Fruit fly (Drosophila melanogaster) whole organism, adult: Measurements from ENCODE around the gene TTLL3B.
A peak's percentile ranks its signal among the peaks of the same experiment; 100 is the strongest.

Experiments used
- CG11617 ChIP-seq: fragments of 200-800 bp; sonication (Bioruptor generic); optimal IDR thresholded peaks from 2 replicates; lab custom pipeline; 2017; ENCODE audit warnings: mild to moderate bottlenecking, missing biosample characterization, missing genetic modification reagents, missing genetic modification characterization
- CG12768 ChIP-seq: fragments of 200-800 bp; sonication (Bioruptor generic); optimal IDR thresholded peaks from 2 replicates; lab custom pipeline; 2017; ENCODE audit warnings: missing biosample characterization, missing genetic modification characterization, mild to moderate bottlenecking, moderate library complexity, missing genetic modification reagents
- CG14711 ChIP-seq: fragments of 200-800 bp; sonication (Bioruptor generic); optimal IDR thresholded peaks from 2 replicates; lab custom pipeline; 2018; ENCODE audit warnings: missing biosample characterization, mild to moderate bottlenecking, missing genetic modification characterization, moderate library complexity
- CG1620 ChIP-seq: fragments of 200-800 bp; sonication (Bioruptor generic); optimal IDR thresholded peaks from 2 replicates; lab custom pipeline; 2016; ENCODE audit warnings: missing biosample characterization, missing genetic modification characterization
- CG33017 ChIP-seq: fragments of 200-800 bp; sonication (Bioruptor generic); optimal IDR thresholded peaks from 2 replicates; lab custom pipeline; 2018; ENCODE audit warnings: missing biosample characterization, mild to moderate bottlenecking, missing genetic modification characterization, moderate library complexity
- CG5204 ChIP-seq: fragments of 200-800 bp; sonication (Bioruptor generic); optimal IDR thresholded peaks from 2 replicates; lab custom pipeline; 2016; ENCODE audit warnings: missing biosample characterization, missing genetic modification characterization
- CG7045 ChIP-seq: fragments of 200-800 bp; sonication (Bioruptor generic); optimal IDR thresholded peaks from 2 replicates; lab custom pipeline; 2017; ENCODE audit warnings: missing biosample characterization, mild to moderate bottlenecking, missing genetic modification characterization
- CG7101 ChIP-seq: fragments of 200-800 bp; sonication (Bioruptor generic); optimal IDR thresholded peaks from 2 replicates; lab custom pipeline; 2018; ENCODE audit warnings: missing biosample characterization, mild to moderate bottlenecking, missing genetic modification characterization, moderate library complexity
- Clk ChIP-seq: fragments of 200-800 bp; sonication (Bioruptor generic); optimal IDR thresholded peaks from 2 replicates; lab custom pipeline; 2017; ENCODE audit warnings: missing biosample characterization, missing genetic modification characterization
- Crg-1 ChIP-seq: fragments of 200-800 bp; sonication (Bioruptor generic); optimal IDR thresholded peaks from 2 replicates; lab custom pipeline; 2016; ENCODE audit warnings: missing biosample characterization, missing genetic modification characterization
- Hr96 ChIP-seq: fragments of 200-800 bp; sonication (Bioruptor generic); optimal IDR thresholded peaks from 2 replicates; lab custom pipeline; 2016; ENCODE audit warnings: missing biosample characterization, missing genetic modification characterization
- Mnt ChIP-seq: fragments of 200-800 bp; sonication (Bioruptor generic); optimal IDR thresholded peaks from 2 replicates; lab custom pipeline; 2016; ENCODE audit warnings: missing biosample characterization, mild to moderate bottlenecking, missing genetic modification characterization
- bab1 ChIP-seq: fragments of 200-800 bp; sonication (Bioruptor generic); optimal IDR thresholded peaks from 3 replicates; lab custom pipeline; 2019; ENCODE audit warnings: missing biosample characterization, mild to moderate bottlenecking, missing genetic modification characterization, moderate library complexity
- cic ChIP-seq: fragments of 200-800 bp; sonication (Bioruptor generic); optimal IDR thresholded peaks from 2 replicates; lab custom pipeline; 2017; ENCODE audit warnings: missing biosample characterization, mild to moderate bottlenecking, missing genetic modification characterization, moderate library complexity
- cnc ChIP-seq, 2 experiments: fragments of >200 bp; optimal IDR thresholded peaks; 2 replicates each; lab custom pipeline; 2017
- kay ChIP-seq: fragments of 200-800 bp; sonication (Bioruptor generic); peaks from one replicate; lab custom pipeline; 2016; ENCODE audit warnings: missing biosample characterization, missing genetic modification characterization, borderline replicate concordance
- ovo ChIP-seq: fragments of 200-800 bp; sonication (Bioruptor generic); optimal IDR thresholded peaks from 2 replicates; lab custom pipeline; 2016; ENCODE audit warnings: missing biosample characterization, missing genetic modification characterization
- pad ChIP-seq: fragments of 200-800 bp; sonication (Bioruptor generic); optimal IDR thresholded peaks from 3 replicates; lab custom pipeline; 2017; ENCODE audit warnings: missing biosample characterization, missing genetic modification characterization, mild to moderate bottlenecking, moderate library complexity, missing genetic modification reagents
- tj ChIP-seq: fragments of 200-800 bp; sonication (Bioruptor generic); optimal IDR thresholded peaks from 3 replicates; lab custom pipeline; 2017; ENCODE audit warnings: missing biosample characterization, mild to moderate bottlenecking, missing genetic modification characterization, moderate library complexity
- toe ChIP-seq: fragments of 200-800 bp; sonication (Bioruptor generic); optimal IDR thresholded peaks from 2 replicates; lab custom pipeline; 2016; ENCODE audit warnings: missing biosample characterization, missing genetic modification characterization

TTLL3B gene

dm6 chr2L:6751037-6751436 lies 18.4 kb downstream of the TTLL3B start:
- TF ChIP-seq Crg-1 (GFP tag; lab: Kevin White, UChicago) (no peak), ovo (GFP tag; lab: Kevin White, UChicago) (no peak), CG12768 (GFP tag; lab: Kevin White, UChicago) (no peak), cnc (optimal IDR thresholded peaks at IDR 0.05; lab: Kevin White, UChicago) (no peak), cic (GFP tag; lab: Kevin White, UChicago) (no peak), CG7045 (GFP tag; lab: Kevin White, UChicago) (no peak), pad (GFP tag; lab: Kevin White, UChicago) (no peak), CG11617 (GFP tag; lab: Kevin White, UChicago) (no peak), CG7101 (no peak), bab1 (GFP tag; lab: Kevin White, UChicago) (no peak), tj (no peak), Clk (no peak), toe (GFP tag; lab: Kevin White, UChicago) (no peak), CG14711 (tag; lab: Kevin White, UChicago) (no peak), CG33017 (no peak), Mnt (GFP tag; lab: Kevin White, UChicago) (no peak), kay (GFP tag; lab: Kevin White, UChicago) (no peak), Hr96 (GFP tag; lab: Kevin White, UChicago) (no peak), CG5204 (no peak), CG1620 (GFP tag; lab: Kevin White, UChicago) (no peak)

- TF ChIP-seq CG7045 (GFP tag; lab: Kevin White, UChicago): no peak
- no peak for TF ChIP-seq Clk
- TF ChIP-seq ovo (GFP tag; lab: Kevin White, UChicago): no peak
- no peak for TF ChIP-seq kay (GFP tag; lab: Kevin White, UChicago)
- TF ChIP-seq Mnt (GFP tag; lab: Kevin White, UChicago): no peak
- no peak for TF ChIP-seq toe (GFP tag; lab: Kevin White, UChicago)
- TF ChIP-seq bab1 (GFP tag; lab: Kevin White, UChicago): no peak
- TF ChIP-seq cic (GFP tag; lab: Kevin White, UChicago): no peak
- TF ChIP-seq tj: no peak
- no peak for TF ChIP-seq CG33017
- TF ChIP-seq CG5204: no peak
- TF ChIP-seq pad (GFP tag; lab: Kevin White, UChicago): no peak
- no peak for TF ChIP-seq CG11617 (GFP tag; lab: Kevin White, UChicago)
- TF ChIP-seq cnc (optimal IDR thresholded peaks at IDR 0.05; lab: Kevin White, UChicago): no peak
- TF ChIP-seq CG7101: no peak
- no peak for TF ChIP-seq Crg-1 (GFP tag; lab: Kevin White, UChicago)
- no peak for TF ChIP-seq CG12768 (GFP tag; lab: Kevin White, UChicago)
These were observed 26.9 kb downstream of the TTLL3B start, which contains the start of gene CG11322 for dm6 chr2L:6759528-6759927. Gene CG11322, minus strand, starts transcription at chr2L:6759628.

DNA sequence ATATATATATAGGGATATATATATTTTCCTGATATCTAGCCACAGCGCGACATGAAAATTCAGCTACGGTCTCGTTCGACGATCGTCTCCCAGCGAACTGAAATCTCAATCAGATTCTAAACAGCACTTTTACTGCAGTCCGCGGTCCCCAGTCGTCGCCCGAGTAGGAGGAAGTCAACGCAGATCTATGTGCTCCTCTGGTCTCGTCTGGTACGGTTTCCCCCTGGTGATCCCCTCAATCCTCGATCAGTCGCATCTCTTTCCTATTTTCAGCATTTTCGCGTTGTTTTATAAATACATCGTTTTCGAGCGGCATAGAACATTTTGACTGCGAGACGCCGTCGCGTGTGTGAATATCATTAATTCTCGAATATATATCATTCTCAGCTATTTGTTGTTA lies 40.0 kb downstream of the TTLL3B start, which contains the start of gene LUBEL:
TSS of gene LUBEL (minus strand) at position 101 of the 400 bp plus-strand sequence.
- TF ChIP-seq CG33017 (no peak), CG7045 (GFP tag; lab: Kevin White, UChicago) (no peak), CG12768 (GFP tag; lab: Kevin White, UChicago) (no peak), bab1 (GFP tag; lab: Kevin White, UChicago) (no peak), Mnt (GFP tag; lab: Kevin White, UChicago) (no peak), CG11617 (GFP tag; lab: Kevin White, UChicago) (no peak), cnc (optimal IDR thresholded peaks at IDR 0.05; lab: Kevin White, UChicago) (no peak), cic (GFP tag; lab: Kevin White, UChicago) (no peak), toe (GFP tag; lab: Kevin White, UChicago) (no peak), CG14711 (tag; lab: Kevin White, UChicago) (no peak), kay (GFP tag; lab: Kevin White, UChicago) (no peak), pad (GFP tag; lab: Kevin White, UChicago) (no peak)

dm6 chr2L:6773645-6774044 lies 41.0 kb downstream of the TTLL3B start, which contains the start of gene CG17378:
Gene CG17378, plus strand, starts transcription at chr2L:6774041.
- TF ChIP-seq bab1 (GFP tag; lab: Kevin White, UChicago) (no peak), ovo (GFP tag; lab: Kevin White, UChicago) (no peak), cnc (optimal IDR thresholded peaks at IDR 0.05; lab: Kevin White, UChicago) (no peak), CG12768 (GFP tag; lab: Kevin White, UChicago) (no peak), CG7045 (GFP tag; lab: Kevin White, UChicago) (no peak), CG7101 (no peak), Hr96 (GFP tag; lab: Kevin White, UChicago) (no peak), Clk (no peak), CG14711 (tag; lab: Kevin White, UChicago) (no peak), CG11617 (GFP tag; lab: Kevin White, UChicago) (no peak), toe (GFP tag; lab: Kevin White, UChicago) (no peak)

dm6 chr2L:6774853-6775252 lies 42.2 kb downstream of the TTLL3B start:
- TF ChIP-seq tj (peak; percentile 12), CG7045 (GFP tag; lab: Kevin White, UChicago) (peak; percentile 16), Hr96 (GFP tag; lab: Kevin White, UChicago) (peak; percentile 4), cnc (optimal IDR thresholded peaks at IDR 0.05; lab: Kevin White, UChicago) (no peak), CG33017 (peak; percentile 13), CG5204 (peak; percentile 22)

dm6 chr2L:6783395-6783794 lies 50.7 kb downstream of the TTLL3B start:
- no peak for TF ChIP-seq cic (GFP tag; lab: Kevin White, UChicago)
- no peak for TF ChIP-seq CG33017
- no peak for TF ChIP-seq CG5204
- no peak for TF ChIP-seq Crg-1 (GFP tag; lab: Kevin White, UChicago)
- peak; percentile 26 for TF ChIP-seq pad (GFP tag; lab: Kevin White, UChicago)
- TF ChIP-seq Mnt (GFP tag; lab: Kevin White, UChicago): no peak
- TF ChIP-seq CG7101: no peak
